Worm (Caenorhabditis elegans): ENCODE measurements around the gene decr-1.2.

The decr-1.2 gene

ce11 chrII:8506759-8507158, 38.7 kb upstream of the decr-1.2 start:
- no peak for TF ChIP-seq hlh-15 (tag; optimal IDR thresholded peaks at IDR 0.05)
- no peak for TF ChIP-seq F13H6.1 (tag; optimal IDR thresholded peaks at IDR 0.05)
- TF ChIP-seq fkh-10 (GFP tag; optimal IDR thresholded peaks at IDR 0.05) = no peak
- TF ChIP-seq ceh-6 (GFP tag; optimal IDR thresholded peaks at IDR 0.05) = no peak
- no peak for TF ChIP-seq rnt-1 (tag; optimal IDR thresholded peaks at IDR 0.05)
- TF ChIP-seq ceh-30 (tag; optimal IDR thresholded peaks at IDR 0.05) = no peak
- TF ChIP-seq fax-1 (tag; optimal IDR thresholded peaks at IDR 0.05) = no peak
- TF ChIP-seq ceh-24 (tag; optimal IDR thresholded peaks at IDR 0.05) = no peak
- TF ChIP-seq nhr-232 (tag; optimal IDR thresholded peaks at IDR 0.05) = no peak
- no peak for TF ChIP-seq ceh-14 (tag; optimal IDR thresholded peaks at IDR 0.05)
- no peak for TF ChIP-seq Y22D7AL.16 (tag; optimal IDR thresholded peaks at IDR 0.05)
- TF ChIP-seq nfya-1 (tag; optimal IDR thresholded peaks at IDR 0.05) = no peak

- TF ChIP-seq syd-9 (tag; optimal IDR thresholded peaks at IDR 0.05) (no peak), pax-1 (tag; optimal IDR thresholded peaks at IDR 0.05) (no peak), unc-55 (GFP tag; optimal IDR thresholded peaks at IDR 0.05) (no peak), pat-9 (tag; optimal IDR thresholded peaks at IDR 0.05) (no peak), lin-11 (tag; optimal IDR thresholded peaks at IDR 0.05) (no peak), ama-1 (optimal IDR thresholded peaks at IDR 0.05) (no peak), unc-86 (tag; optimal IDR thresholded peaks at IDR 0.05) (no peak)
These were observed 36.5 kb upstream of the decr-1.2 start, which contains the start of gene T13H5.1 for ce11 chrII:8508956-8509355. Gene T13H5.1, minus strand, starts transcription at chrII:8509056.

- TF ChIP-seq che-1 (tag; optimal IDR thresholded peaks at IDR 0.05) (no peak), madf-2 (tag; optimal IDR thresholded peaks at IDR 0.05) (no peak), gmeb-2 (tag; optimal IDR thresholded peaks at IDR 0.05) (no peak)
These were observed 30.7 kb upstream of the decr-1.2 start, which contains the start of gene ctg-2 for ce11 chrII:8514729-8515128. Gene ctg-2, plus strand, starts transcription at chrII:8515054.

ce11 chrII:8515521-8515920, 29.9 kb upstream of the decr-1.2 start:
- TF ChIP-seq ztf-16 (tag; optimal IDR thresholded peaks at IDR 0.05) (no peak), elt-2 (tag; optimal IDR thresholded peaks at IDR 0.05) (peak; percentile 80), ceh-22 (tag; optimal IDR thresholded peaks at IDR 0.05) (no peak)

ce11 chrII:8516783-8517182, 28.6 kb upstream of the decr-1.2 start, which contains the start of gene rnh-2:
Gene rnh-2, plus strand, starts transcription at chrII:8517150.
- TF ChIP-seq pax-1 (tag; optimal IDR thresholded peaks at IDR 0.05) (no peak), ztf-16 (tag; optimal IDR thresholded peaks at IDR 0.05) (no peak), ets-4 (tag; optimal IDR thresholded peaks at IDR 0.05) (peak; percentile 48), ceh-30 (tag; optimal IDR thresholded peaks at IDR 0.05) (no peak), elt-2 (tag; optimal IDR thresholded peaks at IDR 0.05) (peak; percentile 68), lim-6 (tag; optimal IDR thresholded peaks at IDR 0.05) (peak; percentile 25), unc-42 (tag; optimal IDR thresholded peaks at IDR 0.05) (peak; percentile 29), K09A11.1 (tag; optimal IDR thresholded peaks at IDR 0.05; ENCODE audit: insufficient read depth) (no peak), zip-5 (tag; optimal IDR thresholded peaks at IDR 0.05) (peak; percentile 56), ceh-14 (tag; optimal IDR thresholded peaks at IDR 0.05) (peak; percentile 39), dve-1 (tag; optimal IDR thresholded peaks at IDR 0.05) (peak; percentile 13), C08G9.2 (tag; optimal IDR thresholded peaks at IDR 0.05) (peak; percentile 74), ceh-31 (tag; optimal IDR thresholded peaks at IDR 0.05) (peak; percentile 87), hlh-8 (tag; optimal IDR thresholded peaks at IDR 0.05) (peak; percentile 37), pat-9 (tag; optimal IDR thresholded peaks at IDR 0.05) (no peak), tbx-2 (tag; optimal IDR thresholded peaks at IDR 0.05) (peak; percentile 76), tbx-7 (tag; optimal IDR thresholded peaks at IDR 0.05) (peak; percentile 67), ceh-2 (tag; optimal IDR thresholded peaks at IDR 0.05) (peak; percentile 80), nfya-1 (tag; optimal IDR thresholded peaks at IDR 0.05) (peak; percentile 4), ref-2 (tag; optimal IDR thresholded peaks at IDR 0.05) (peak; percentile 52)

All from whole organism, late embryonic.